Worm (Caenorhabditis elegans) whole organism, mixed stage, embryonic: ENCODE data around the gene wrt-4.

Experiments used
- M03D4.4 ChIP-seq: sonication (generic microtip); optimal IDR thresholded peaks from 2 replicates; lab custom pipeline; 2017; ENCODE audit warnings: mild to moderate bottlenecking, missing genetic modification characterization, missing compliant biosample characterization
- blmp-1 ChIP-seq: fragments of 150-350 bp; optimal IDR thresholded peaks from 2 replicates; lab custom pipeline; 2014; ENCODE audit warnings: missing biosample characterization, missing genetic modification characterization
- ceh-39 ChIP-seq: fragments of 150-350 bp; optimal IDR thresholded peaks from 2 replicates; lab custom pipeline; 2014; ENCODE audit warnings: missing biosample characterization, missing genetic modification characterization
- ceh-43 ChIP-seq: fragments of 200-800 bp; sonication (Bioruptor generic); optimal IDR thresholded peaks from 2 replicates; lab custom pipeline; 2018; ENCODE audit warnings: mild to moderate bottlenecking, missing genetic modification characterization, moderate library complexity, missing compliant biosample characterization
- ceh-83 ChIP-seq: fragments of 200-800 bp; sonication (Bioruptor generic); optimal IDR thresholded peaks from 2 replicates; lab custom pipeline; 2018; ENCODE audit warnings: mild to moderate bottlenecking, missing genetic modification characterization, missing compliant biosample characterization
- ces-1 ChIP-seq: fragments of 150-350 bp; optimal IDR thresholded peaks from 2 replicates; lab custom pipeline; 2014; ENCODE audit warnings: missing biosample characterization, missing genetic modification reagents, missing genetic modification characterization
- cnd-1 ChIP-seq: fragments of 200-800 bp; sonication (Bioruptor generic); optimal IDR thresholded peaks from 2 replicates; lab custom pipeline; 2018; ENCODE audit warnings: mild to moderate bottlenecking, missing genetic modification characterization, missing compliant biosample characterization
- drap-1 ChIP-seq: fragments of 200-800 bp; sonication (Bioruptor generic); optimal IDR thresholded peaks from 3 replicates; lab custom pipeline; 2018; ENCODE audit warnings: mild to moderate bottlenecking, missing genetic modification characterization, missing compliant biosample characterization
- elt-1 ChIP-seq: sonication (generic microtip); optimal IDR thresholded peaks from 2 replicates; lab custom pipeline; 2017; ENCODE audit warnings: missing genetic modification characterization, mild to moderate bottlenecking, missing compliant biosample characterization, antibody characterized with exemption, moderate library complexity, borderline replicate concordance; ENCODE audit not compliant: insufficient read depth
- elt-3 ChIP-seq: fragments of 150-350 bp; optimal IDR thresholded peaks from 2 replicates; lab custom pipeline; 2014; ENCODE audit warnings: missing biosample characterization, missing genetic modification characterization
- flh-1 ChIP-seq: fragments of 200-800 bp; sonication (Bioruptor generic); optimal IDR thresholded peaks from 2 replicates; lab custom pipeline; 2018; ENCODE audit warnings: mild to moderate bottlenecking, missing genetic modification characterization, moderate library complexity, missing compliant biosample characterization
- ham-2 ChIP-seq: fragments of 200-800 bp; sonication (Bioruptor generic); optimal IDR thresholded peaks from 2 replicates; lab custom pipeline; 2018; ENCODE audit warnings: mild to moderate bottlenecking, missing genetic modification characterization, missing compliant biosample characterization
- lin-13 ChIP-seq: fragments of 150-350 bp; optimal IDR thresholded peaks from 2 replicates; lab custom pipeline; 2014; ENCODE audit warnings: missing biosample characterization, missing genetic modification characterization
- lin-32 ChIP-seq: fragments of 200-800 bp; sonication (Bioruptor generic); optimal IDR thresholded peaks from 2 replicates; lab custom pipeline; 2018; ENCODE audit warnings: mild to moderate bottlenecking, missing genetic modification characterization, missing compliant biosample characterization
- lsy-2 ChIP-seq: fragments of 150-350 bp; optimal IDR thresholded peaks from 2 replicates; lab custom pipeline; 2014; ENCODE audit warnings: missing biosample characterization, missing genetic modification characterization
- mab-5 ChIP-seq: fragments of 150-350 bp; optimal IDR thresholded peaks from 2 replicates; lab custom pipeline; 2014; ENCODE audit warnings: missing biosample characterization, missing genetic modification characterization
- mep-1 ChIP-seq: fragments of 150-350 bp; optimal IDR thresholded peaks from 2 replicates; lab custom pipeline; 2017; ENCODE audit warnings: missing biosample characterization, missing genetic modification reagents, missing genetic modification characterization, inconsistent platforms
- mls-2 ChIP-seq: sonication (generic microtip); optimal IDR thresholded peaks from 2 replicates; lab custom pipeline; 2016; ENCODE audit warnings: mild to moderate bottlenecking, missing genetic modification characterization, moderate library complexity, missing compliant biosample characterization
- nhr-2 ChIP-seq: fragments of 150-350 bp; optimal IDR thresholded peaks from 2 replicates; lab custom pipeline; 2014; ENCODE audit warnings: missing biosample characterization, missing genetic modification characterization
- nhr-237 ChIP-seq: fragments of 150-350 bp; optimal IDR thresholded peaks from 2 replicates; lab custom pipeline; 2014; ENCODE audit warnings: missing biosample characterization, missing genetic modification characterization
- nhr-28 ChIP-seq: fragments of 150-350 bp; optimal IDR thresholded peaks from 2 replicates; lab custom pipeline; 2014; ENCODE audit warnings: missing biosample characterization, missing genetic modification characterization
- nhr-76 ChIP-seq: sonication (generic microtip); optimal IDR thresholded peaks from 2 replicates; lab custom pipeline; 2017; ENCODE audit warnings: missing biosample characterization, missing genetic modification characterization
- pha-4 ChIP-seq: fragments of 150-350 bp; optimal IDR thresholded peaks from 2 replicates; lab custom pipeline; 2018; ENCODE audit warnings: missing biosample characterization, missing genetic modification reagents, missing genetic modification characterization
- sem-2 ChIP-seq: fragments of 200-800 bp; sonication (Bioruptor generic); optimal IDR thresholded peaks from 2 replicates; lab custom pipeline; 2018; ENCODE audit warnings: mild to moderate bottlenecking, missing genetic modification characterization, missing compliant biosample characterization
- sptf-1 ChIP-seq: sonication (generic microtip); optimal IDR thresholded peaks from 2 replicates; lab custom pipeline; 2017; ENCODE audit warnings: mild to moderate bottlenecking, missing genetic modification characterization, moderate library complexity, missing compliant biosample characterization
- tbx-8 ChIP-seq: fragments of 200-800 bp; sonication (Bioruptor generic); optimal IDR thresholded peaks from 2 replicates; lab custom pipeline; 2018; ENCODE audit warnings: mild to moderate bottlenecking, missing genetic modification characterization, moderate library complexity, missing compliant biosample characterization
- unc-120 ChIP-seq: sonication (generic microtip); optimal IDR thresholded peaks from 2 replicates; lab custom pipeline; 2017; ENCODE audit warnings: missing genetic modification characterization, missing compliant biosample characterization; ENCODE audit not compliant: poor library complexity, severe bottlenecking
- unc-39 ChIP-seq: fragments of 150-350 bp; optimal IDR thresholded peaks from 2 replicates; lab custom pipeline; 2014; ENCODE audit warnings: missing biosample characterization, missing genetic modification characterization
- zip-8 ChIP-seq: fragments of 150-350 bp; optimal IDR thresholded peaks from 2 replicates; lab custom pipeline; 2014; ENCODE audit warnings: missing biosample characterization, missing genetic modification characterization
- ztf-11 ChIP-seq: fragments of 150-350 bp; optimal IDR thresholded peaks from 2 replicates; lab custom pipeline; 2014; ENCODE audit warnings: missing biosample characterization, missing genetic modification characterization

wrt-4 gene

DNA sequence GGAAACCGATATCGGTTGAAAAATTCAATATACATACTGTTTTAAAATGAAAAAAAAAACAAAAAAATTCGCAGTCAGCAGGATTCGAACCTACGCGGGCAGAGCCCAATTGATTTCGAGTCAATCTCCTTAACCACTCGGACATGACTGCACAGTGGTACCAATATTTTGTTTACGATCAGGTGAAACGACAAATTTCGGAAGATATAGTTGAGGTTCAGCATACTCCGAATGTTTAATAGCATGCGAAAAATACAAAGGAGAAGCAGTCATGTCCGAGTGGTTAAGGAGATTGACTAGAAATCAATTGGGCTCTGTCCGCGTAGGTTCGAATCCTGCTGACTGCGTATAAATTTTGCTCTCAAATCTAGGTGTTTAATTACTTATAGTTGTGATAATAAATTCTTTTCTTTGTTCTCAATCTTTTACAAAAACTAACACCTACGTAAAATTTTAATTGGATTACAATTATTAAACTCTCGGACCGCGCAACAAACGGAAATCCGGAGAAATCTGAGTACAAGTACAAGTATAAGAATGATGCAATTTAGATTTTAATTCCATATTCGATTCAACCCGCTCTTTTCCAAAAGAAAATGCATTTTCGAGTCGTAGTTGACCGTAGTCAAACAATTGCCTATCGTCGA, 16.3 kb upstream of the wrt-4 start, which contains the start of gene Y7A5A.13:
Gene Y7A5A.13, plus strand, starts transcription at position 597 of the 647 bp plus-strand sequence.
- TF ChIP-seq ztf-11 (tag; lab: Kevin White, UChicago) = no peak
- no peak for TF ChIP-seq mep-1 (tag; lab: Kevin White, UChicago)
- TF ChIP-seq lin-13 (tag; lab: Kevin White, UChicago) = no peak
- no peak for TF ChIP-seq elt-3 (tag; lab: Kevin White, UChicago)

ce11 chrX:15772674-15773073, 15.6 kb upstream of the wrt-4 start, which contains the start of gene Y7A5A.2:
Y7A5A.2 (minus strand) TSS chrX:15772735.
- TF ChIP-seq unc-120 (tag; lab: Kevin White, UChicago) = no peak
- TF ChIP-seq zip-8 (tag; lab: Kevin White, UChicago) = no peak
- peak; percentile 40 for TF ChIP-seq blmp-1 (tag; lab: Kevin White, UChicago)

ce11 chrX:15771411-15771810, 14.3 kb upstream of the wrt-4 start, which contains the start of gene Y7A5A.1:
Y7A5A.1 (minus strand) TSS chrX:15771493.
- TF ChIP-seq nhr-2 (tag; lab: Kevin White, UChicago) = no peak
- no peak for TF ChIP-seq unc-120 (tag; lab: Kevin White, UChicago)

- no peak for TF ChIP-seq pha-4 (tag; lab: Kevin White, UChicago)
- TF ChIP-seq lin-13 (tag; lab: Kevin White, UChicago) = no peak
- TF ChIP-seq lsy-2 (tag; lab: Kevin White, UChicago) = no peak
- TF ChIP-seq lin-32 = no peak
- TF ChIP-seq cnd-1 (tag; lab: Kevin White, UChicago) = no peak
- no peak for TF ChIP-seq ces-1 (GFP tag; lab: Kevin White, UChicago)
- no peak for TF ChIP-seq nhr-237 (tag; lab: Kevin White, UChicago)
- no peak for TF ChIP-seq ceh-43
- no peak for TF ChIP-seq mls-2 (tag; lab: Kevin White, UChicago)
- TF ChIP-seq elt-3 (tag; lab: Kevin White, UChicago) = no peak
- TF ChIP-seq blmp-1 (tag; lab: Kevin White, UChicago) = no peak
- no peak for TF ChIP-seq drap-1
- no peak for TF ChIP-seq nhr-2 (tag; lab: Kevin White, UChicago)
- TF ChIP-seq nhr-28 (tag; lab: Kevin White, UChicago) = no peak
- TF ChIP-seq nhr-76 (tag; lab: Kevin White, UChicago) = no peak
- TF ChIP-seq elt-1 (tag; lab: Kevin White, UChicago) = no peak
- TF ChIP-seq sptf-1 = no peak
Measured at ce11 chrX:15770787-15771186, 13.7 kb upstream of the wrt-4 start.

ce11 chrX:15769895-15770559, 13.0 kb upstream of the wrt-4 start:
- TF ChIP-seq mep-1 (tag; lab: Kevin White, UChicago) (no peak), ceh-39 (tag; lab: Kevin White, UChicago) (no peak), unc-120 (tag; lab: Kevin White, UChicago) (no peak), nhr-76 (tag; lab: Kevin White, UChicago) (no peak), mab-5 (tag; lab: Kevin White, UChicago) (no peak), elt-3 (tag; lab: Kevin White, UChicago) (no peak), M03D4.4 (no peak), lin-13 (tag; lab: Kevin White, UChicago) (no peak), tbx-8 (GFP tag; lab: Kevin White, UChicago) (no peak), nhr-2 (tag; lab: Kevin White, UChicago) (no peak), lin-32 (no peak)

DNA sequence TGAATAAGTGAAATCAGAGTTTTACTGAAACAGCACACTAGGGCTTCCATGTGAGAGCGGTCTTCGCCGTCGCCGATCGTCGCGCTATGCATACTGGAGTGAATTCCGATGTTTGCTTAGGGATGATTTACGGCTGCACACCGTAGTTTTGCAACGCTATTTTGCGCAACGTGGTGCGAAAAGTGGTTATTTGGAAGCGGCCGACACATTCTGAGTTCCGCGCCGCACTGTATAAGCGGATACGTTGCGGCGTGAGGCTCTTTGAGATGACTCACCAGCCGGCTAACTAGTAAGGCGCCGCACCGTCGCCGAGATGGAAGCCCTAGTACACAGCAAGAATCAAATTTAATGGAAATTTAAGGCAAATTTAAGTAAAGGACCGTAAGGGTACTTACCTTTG, 11.5 kb upstream of the wrt-4 start:
- no peak for TF ChIP-seq cnd-1 (tag; lab: Kevin White, UChicago)
- no peak for TF ChIP-seq sptf-1
- no peak for TF ChIP-seq ceh-39 (tag; lab: Kevin White, UChicago)
- no peak for TF ChIP-seq mls-2 (tag; lab: Kevin White, UChicago)
- TF ChIP-seq flh-1 = no peak
- TF ChIP-seq nhr-237 (tag; lab: Kevin White, UChicago) = no peak
- TF ChIP-seq drap-1 = no peak
- no peak for TF ChIP-seq ceh-83 (GFP tag; lab: Kevin White, UChicago)
- TF ChIP-seq nhr-76 (tag; lab: Kevin White, UChicago) = no peak
- no peak for TF ChIP-seq unc-39
- no peak for TF ChIP-seq sem-2
- no peak for TF ChIP-seq lin-32
- TF ChIP-seq elt-1 (tag; lab: Kevin White, UChicago) = no peak
- TF ChIP-seq ham-2 (GFP tag; lab: Kevin White, UChicago) = no peak
- TF ChIP-seq nhr-2 (tag; lab: Kevin White, UChicago) = no peak
- no peak for TF ChIP-seq zip-8 (tag; lab: Kevin White, UChicago)
